Fruit fly (Drosophila melanogaster) whole organism, embryonic: Measurements from ENCODE around the gene Fer2LCH.

ENCODE experiments used
- Atf3 ChIP-seq: fragments of 200-800 bp; sonication (Bioruptor generic); optimal IDR thresholded peaks from 3 replicates; lab custom pipeline; 2016; ENCODE audit warnings: missing biosample characterization, missing genetic modification characterization
- Awh ChIP-seq: fragments of 200-800 bp; sonication (Bioruptor generic); IDR thresholded peaks from 2 replicates; pipeline ENCODE4, ENCODE4 v1.3.6; 2022; ENCODE audit warnings: missing biosample characterization, missing genetic modification characterization
- CG10267 ChIP-seq: fragments of 200-800 bp; sonication (Bioruptor generic); optimal IDR thresholded peaks from 2 replicates; lab custom pipeline; 2018; ENCODE audit warnings: missing biosample characterization, mild to moderate bottlenecking, missing genetic modification characterization, moderate library complexity
- CG12155 ChIP-seq: fragments of 200-800 bp; sonication (Bioruptor generic); optimal IDR thresholded peaks from 3 replicates; lab custom pipeline; 2016; ENCODE audit warnings: missing biosample characterization, missing genetic modification characterization
- CG12236 ChIP-seq: fragments of 200-800 bp; sonication (Bioruptor generic); optimal IDR thresholded peaks from 2 replicates; lab custom pipeline; 2016; ENCODE audit warnings: missing biosample characterization, missing genetic modification characterization
- CG14667 ChIP-seq: fragments of 200-800 bp; sonication (Bioruptor generic); IDR thresholded peaks from 2 replicates; pipeline ENCODE4 v1.3.6; 2022; ENCODE audit warnings: missing biosample characterization, missing genetic modification characterization
- CG15696 ChIP-seq: fragments of 200-800 bp; sonication (Bioruptor generic); optimal IDR thresholded peaks from 2 replicates; lab custom pipeline; 2019; ENCODE audit warnings: missing biosample characterization, mild to moderate bottlenecking, missing genetic modification characterization, moderate library complexity
- CG1603 ChIP-seq: fragments of 200-800 bp; sonication (Bioruptor generic); optimal IDR thresholded peaks from 2 replicates; lab custom pipeline; 2019; ENCODE audit warnings: missing biosample characterization, mild to moderate bottlenecking, missing genetic modification characterization, moderate library complexity
- CG30020 ChIP-seq: fragments of 200-800 bp; optimal IDR thresholded peaks from 2 replicates; lab custom pipeline; 2019; ENCODE audit warnings: missing biosample characterization, mild to moderate bottlenecking, missing genetic modification characterization, moderate library complexity
- CG30431 ChIP-seq: fragments of 200-800 bp; sonication (Bioruptor generic); optimal IDR thresholded peaks from 2 replicates; lab custom pipeline; 2017; ENCODE audit warnings: missing biosample characterization, missing genetic modification characterization
- CG31365 ChIP-seq: fragments of 200-800 bp; sonication (Bioruptor generic); optimal IDR thresholded peaks from 2 replicates; lab custom pipeline; 2018; ENCODE audit warnings: missing biosample characterization, mild to moderate bottlenecking, missing genetic modification characterization
- CG32532 ChIP-seq: fragments of 200-800 bp; sonication (Bioruptor generic); IDR thresholded peaks from 2 replicates; pipeline ENCODE4 v1.3.6; 2022; ENCODE audit warnings: missing biosample characterization, missing genetic modification characterization
- CG34224 ChIP-seq: fragments of 200-800 bp; sonication (Bioruptor generic); IDR thresholded peaks from 3 replicates; pipeline ENCODE4 v1.3.6; 2022; ENCODE audit warnings: missing biosample characterization, missing genetic modification characterization; ENCODE audit not compliant: partially characterized antibody
- CG43689 ChIP-seq: fragments of 200-800 bp; sonication (Bioruptor generic); IDR thresholded peaks from 2 replicates; pipeline ENCODE4 v1.3.6; 2022; ENCODE audit warnings: missing biosample characterization, missing genetic modification characterization
- CG4707 ChIP-seq: fragments of 200-800 bp; sonication (Bioruptor generic); optimal IDR thresholded peaks from 2 replicates; lab custom pipeline; 2018; ENCODE audit warnings: missing biosample characterization, mild to moderate bottlenecking, missing genetic modification characterization, moderate library complexity
- CG4854 ChIP-seq: fragments of 200-800 bp; sonication (Bioruptor generic); optimal IDR thresholded peaks from 2 replicates; lab custom pipeline; 2016; ENCODE audit warnings: missing biosample characterization, missing genetic modification characterization, inconsistent platforms
- CG5180 ChIP-seq: fragments of 200-800 bp; sonication (Bioruptor generic); optimal IDR thresholded peaks from 3 replicates; lab custom pipeline; 2017; ENCODE audit warnings: missing biosample characterization, missing genetic modification characterization, mild to moderate bottlenecking, moderate library complexity, missing genetic modification reagents
- CG6791 ChIP-seq: fragments of 200-800 bp; sonication (Bioruptor generic); IDR thresholded peaks from 3 replicates; pipeline ENCODE4 v1.3.6; 2022; ENCODE audit warnings: missing biosample characterization, missing genetic modification characterization; ENCODE audit not compliant: partially characterized antibody
- CG7987 ChIP-seq: fragments of 200-800 bp; sonication (Bioruptor generic); optimal IDR thresholded peaks from 2 replicates; lab custom pipeline; 2018; ENCODE audit warnings: missing biosample characterization, mild to moderate bottlenecking, missing genetic modification characterization, moderate library complexity
- CkIIα-i1 ChIP-seq: fragments of 200-800 bp; sonication (Bioruptor generic); IDR thresholded peaks from 2 replicates; pipeline ENCODE4 v1.3.6; 2022; ENCODE audit warnings: missing biosample characterization, missing genetic modification characterization
- D19B ChIP-seq: fragments of 200-800 bp; sonication (Bioruptor generic); optimal IDR thresholded peaks from 2 replicates; lab custom pipeline; 2017; ENCODE audit warnings: missing biosample characterization, mild to moderate bottlenecking, missing genetic modification characterization
- Dad ChIP-seq: fragments of 200-800 bp; sonication (Bioruptor generic); optimal IDR thresholded peaks from 3 replicates; lab custom pipeline; 2016; ENCODE audit warnings: missing biosample characterization, missing genetic modification characterization
- Dfd ChIP-seq, 2 experiments: fragments of >200 bp; optimal IDR thresholded peaks; 2 replicates each; lab custom pipeline; 2017; ENCODE audit warnings: missing biosample characterization in 2 of 2, missing genetic modification characterization in 2 of 2
- Ets65A ChIP-seq: fragments of 200-800 bp; sonication (Bioruptor generic); peaks from one replicate; lab custom pipeline; 2016; ENCODE audit warnings: missing biosample characterization, missing genetic modification characterization
- Kr ChIP-seq: fragments of 200-800 bp; sonication (Bioruptor generic); optimal IDR thresholded peaks from 2 replicates; lab custom pipeline; 2017; ENCODE audit warnings: missing biosample characterization, mild to moderate bottlenecking, missing genetic modification characterization
- Lim3 ChIP-seq: fragments of 200-800 bp; sonication (Bioruptor generic); IDR thresholded peaks from 2 replicates; pipeline ENCODE4 v1.3.6; 2022; ENCODE audit warnings: missing biosample characterization, missing genetic modification characterization
- Lpt ChIP-seq: fragments of >200 bp; optimal IDR thresholded peaks from 2 replicates; lab custom pipeline; 2018; ENCODE audit warnings: missing biosample characterization, missing genetic modification characterization
- Opbp ChIP-seq: fragments of 200-800 bp; sonication (Bioruptor generic); IDR thresholded peaks from 3 replicates; pipeline ENCODE4 v1.3.6; 2022; ENCODE audit warnings: missing biosample characterization, missing genetic modification characterization; ENCODE audit not compliant: partially characterized antibody
- YL-1 ChIP-seq: fragments of 200-800 bp; sonication (Bioruptor generic); optimal IDR thresholded peaks from 3 replicates; lab custom pipeline; 2017; ENCODE audit warnings: missing biosample characterization, mild to moderate bottlenecking, missing genetic modification characterization
- bbx ChIP-seq: fragments of 200-800 bp; sonication (Bioruptor generic); IDR thresholded peaks from 2 replicates; pipeline ENCODE4 v1.3.6; 2022; ENCODE audit warnings: missing biosample characterization, missing genetic modification characterization; ENCODE audit not compliant: partially characterized antibody
- bsh ChIP-seq, 2 experiments: fragments of 200-800 bp; sonication (Bioruptor generic); optimal IDR thresholded peaks; 2 replicates each; lab custom pipeline; 2017 to 2018; ENCODE audit warnings: mild to moderate bottlenecking in 2 of 2, missing biosample characterization in 2 of 2, missing genetic modification characterization in 2 of 2, moderate library complexity in 1 of 2
- cas ChIP-seq: fragments of 200-800 bp; sonication (Bioruptor generic); IDR thresholded peaks from 2 replicates; pipeline ENCODE4 v1.3.6; 2022; ENCODE audit warnings: missing biosample characterization, missing genetic modification characterization
- chinmo ChIP-seq: fragments of 200-800 bp; sonication (Bioruptor generic); IDR thresholded peaks from 4 replicates; pipeline ENCODE4 v1.3.6; 2022; ENCODE audit warnings: missing biosample characterization, missing genetic modification characterization; ENCODE audit not compliant: partially characterized antibody
- corto ChIP-seq: fragments of 200-800 bp; sonication (Bioruptor generic); optimal IDR thresholded peaks from 2 replicates; lab custom pipeline; 2016; ENCODE audit warnings: missing biosample characterization, mild to moderate bottlenecking, missing genetic modification characterization, moderate library complexity
- exex ChIP-seq: fragments of 200-800 bp; sonication (Bioruptor generic); optimal IDR thresholded peaks from 4 replicates; lab custom pipeline; 2018; ENCODE audit warnings: missing biosample characterization, mild to moderate bottlenecking, missing genetic modification characterization, moderate library complexity
- gcm2 ChIP-seq: fragments of 200-800 bp; sonication (Bioruptor generic); optimal IDR thresholded peaks from 2 replicates; lab custom pipeline; 2016; ENCODE audit warnings: missing biosample characterization, missing genetic modification characterization
- grn ChIP-seq: fragments of 200-800 bp; sonication (Bioruptor generic); optimal IDR thresholded peaks from 3 replicates; lab custom pipeline; 2017; ENCODE audit warnings: missing biosample characterization, missing genetic modification characterization
- gt ChIP-seq: fragments of 200-800 bp; sonication (Bioruptor generic); IDR thresholded peaks from 2 replicates; pipeline ENCODE4 v1.3.6; 2022; ENCODE audit warnings: missing biosample characterization, missing genetic modification characterization
- hb ChIP-seq: fragments of 200-800 bp; sonication (Bioruptor generic); IDR thresholded peaks from 3 replicates; pipeline ENCODE4 v1.3.6; 2022; ENCODE audit warnings: missing biosample characterization, missing genetic modification characterization; ENCODE audit not compliant: partially characterized antibody
- kah ChIP-seq: fragments of 200-800 bp; sonication (Bioruptor generic); optimal IDR thresholded peaks from 2 replicates; lab custom pipeline; 2018; ENCODE audit warnings: missing biosample characterization, mild to moderate bottlenecking, missing genetic modification characterization
- ken ChIP-seq: fragments of 200-800 bp; sonication (Bioruptor generic); IDR thresholded peaks from 3 replicates; pipeline ENCODE4 v1.3.6; 2022; ENCODE audit warnings: missing biosample characterization, missing genetic modification characterization
- nau ChIP-seq: fragments of 200-800 bp; sonication (Bioruptor generic); optimal IDR thresholded peaks from 3 replicates; lab custom pipeline; 2017; ENCODE audit warnings: missing biosample characterization, mild to moderate bottlenecking, missing genetic modification characterization, missing genetic modification reagents
- pita ChIP-seq: fragments of 200-800 bp; sonication (Bioruptor generic); optimal IDR thresholded peaks from 2 replicates; lab custom pipeline; 2017; ENCODE audit warnings: missing biosample characterization, mild to moderate bottlenecking, missing genetic modification characterization
- sr ChIP-seq: fragments of 200-800 bp; sonication (Bioruptor generic); IDR thresholded peaks from 3 replicates; pipeline ENCODE4 v1.3.6; 2022; ENCODE audit warnings: missing biosample characterization, missing genetic modification characterization
- trh ChIP-seq: fragments of 200-800 bp; sonication (Bioruptor generic); optimal IDR thresholded peaks from 2 replicates; lab custom pipeline; 2016; ENCODE audit warnings: missing biosample characterization, missing genetic modification characterization
- tup ChIP-seq: fragments of 200-800 bp; sonication (Bioruptor generic); optimal IDR thresholded peaks from 2 replicates; lab custom pipeline; 2016; ENCODE audit warnings: missing biosample characterization, mild to moderate bottlenecking, missing genetic modification characterization, moderate library complexity
- zen2 ChIP-seq: fragments of 200-800 bp; sonication (Bioruptor generic); IDR thresholded peaks from 3 replicates; pipeline ENCODE4 v1.3.6; 2022; ENCODE audit warnings: missing biosample characterization, missing genetic modification characterization; ENCODE audit not compliant: partially characterized antibody
- zf30C ChIP-seq: fragments of 200-800 bp; sonication (Bioruptor generic); optimal IDR thresholded peaks from 3 replicates; lab custom pipeline; 2018; ENCODE audit warnings: missing biosample characterization, mild to moderate bottlenecking, missing genetic modification characterization

The Fer2LCH gene

dm6 chr3R:30388215-30388871 lies 739 bp downstream of the Fer2LCH start (continued):
- TF ChIP-seq Kr (GFP tag; lab: Kevin White, UChicago) (peak; percentile 70), bbx (GFP tag; lab: Robert Waterston, UW) (peak; percentile 54; the same call in 1 of the 2 replicates), trh (GFP tag; lab: Kevin White, UChicago) (peak; percentile 88), Opbp (GFP tag; lab: Robert Waterston, UW) (0 out of 3 replicates have a peak, but pooled peaks have one; percentile 31), CG4707 (GFP tag; lab: Kevin White, UChicago) (peak; percentile 67), Atf3 (GFP tag; lab: Kevin White, UChicago) (peak; percentile 97), exex (tag; lab: Kevin White, UChicago) (peak; percentile 70), gt (GFP tag; lab: Robert Waterston, UW) (peak; percentile 76), CG12236 (GFP tag; lab: Kevin White, UChicago) (peak; percentile 96), CG32532 (peak; percentile 93), Dfd (GFP tag; optimal IDR thresholded peaks at IDR 0.05; lab: Kevin White, UChicago) (peak in 1 of 2 experiments; percentile 79), tup (GFP tag; lab: Kevin White, UChicago) (peak; percentile 89), sr (GFP tag; lab: Robert Waterston, UW) (peak; percentile 42; the same call in 1 of the 3 replicates), CG10267 (peak; percentile 88), CkIIα-i1 (GFP tag; lab: Robert Waterston, UW) (no peak), Dad (GFP tag; lab: Kevin White, UChicago) (peak; percentile 96), Awh (GFP tag; lab: Robert Waterston, UW) (peak; percentile 70; the same call in 1 of the 2 replicates), YL-1 (GFP tag; lab: Kevin White, UChicago) (peak; percentile 83), kah (peak; percentile 73), gcm2 (peak; percentile 54), D19B (GFP tag; lab: Kevin White, UChicago) (peak; percentile 92), CG1603 (peak; percentile 92), CG4854 (GFP tag; lab: Kevin White, UChicago) (peak; percentile 90), CG30431 (GFP tag; lab: Kevin White, UChicago) (peak; percentile 93), ken (GFP tag; lab: Robert Waterston, UW) (peak; percentile 89), zen2 (GFP tag; lab: Robert Waterston, UW) (no peak), CG30020 (tag; lab: Kevin White, UChicago) (peak; percentile 82), pita (no peak), grn (GFP tag; lab: Kevin White, UChicago) (peak; percentile 76), CG6791 (no peak), CG5180 (GFP tag; lab: Kevin White, UChicago) (peak; percentile 90), CG7987 (GFP tag; lab: Kevin White, UChicago) (peak; percentile 74), Ets65A (GFP tag; lab: Kevin White, UChicago) (peak; percentile 100), cas (GFP tag; lab: Robert Waterston, UW) (no peak), corto (peak; percentile 57), bsh (GFP tag; optimal IDR thresholded peaks at IDR 0.05; lab: Kevin White, UChicago) (peak; percentile 86 to 94), CG43689 (GFP tag; lab: Robert Waterston, UW) (peak; percentile 34; the same call in 1 of the 2 replicates), CG34224 (GFP tag; lab: Robert Waterston, UW) (no peak), hb (GFP tag; lab: Robert Waterston, UW) (no peak), CG15696 (tag; lab: Kevin White, UChicago) (peak; percentile 94), Lpt (GFP tag; lab: Kevin White, UChicago) (no peak), nau (peak; percentile 96), Lim3 (peak; percentile 76), CG31365 (tag; lab: Kevin White, UChicago) (peak; percentile 69), CG12155 (GFP tag; lab: Kevin White, UChicago) (peak; percentile 92), CG14667 (GFP tag; lab: Robert Waterston, UW) (peak; percentile 79; the same call in 1 of the 2 replicates), zf30C (GFP tag; lab: Kevin White, UChicago) (peak; percentile 4), chinmo (GFP tag; lab: Robert Waterston, UW) (peak; percentile 96)
